Fruit fly (Drosophila melanogaster) whole organism, embryonic: ENCODE data around the gene CG11679.

ENCODE experiments used
- ATbp ChIP-seq: fragments of 200-800 bp; sonication (Bioruptor generic); optimal IDR thresholded peaks from 2 replicates; lab custom pipeline; 2017; ENCODE audit warnings: missing biosample characterization, mild to moderate bottlenecking, missing genetic modification characterization, missing genetic modification reagents
- Ada2b ChIP-seq: fragments of 200-800 bp; sonication (Bioruptor generic); IDR thresholded peaks from 2 replicates; pipeline ENCODE4 v1.3.6; 2022; ENCODE audit warnings: missing biosample characterization, missing genetic modification characterization
- Antp ChIP-seq: fragments of 200-800 bp; sonication (Bioruptor generic); optimal IDR thresholded peaks from 3 replicates; lab custom pipeline; 2016; ENCODE audit warnings: missing biosample characterization, missing genetic modification characterization
- Atf-2 ChIP-seq: fragments of 200-800 bp; sonication (Bioruptor generic); optimal IDR thresholded peaks from 2 replicates; lab custom pipeline; 2016; ENCODE audit warnings: missing biosample characterization, missing genetic modification characterization
- Bteb2 ChIP-seq: fragments of 200-800 bp; sonication (Bioruptor generic); optimal IDR thresholded peaks from 2 replicates; lab custom pipeline; 2016; ENCODE audit warnings: missing biosample characterization, missing genetic modification characterization
- CG10209 ChIP-seq: fragments of 200-800 bp; sonication (Bioruptor generic); optimal IDR thresholded peaks from 3 replicates; lab custom pipeline; 2017; ENCODE audit warnings: missing biosample characterization, mild to moderate bottlenecking, missing genetic modification characterization, missing genetic modification reagents
- CG10274 ChIP-seq: fragments of 200-800 bp; sonication (Bioruptor generic); optimal IDR thresholded peaks from 3 replicates; lab custom pipeline; 2017; ENCODE audit warnings: missing biosample characterization, mild to moderate bottlenecking, missing genetic modification characterization
- CG10654 ChIP-seq: fragments of 200-800 bp; sonication (Bioruptor generic); optimal IDR thresholded peaks from 2 replicates; lab custom pipeline; 2016; ENCODE audit warnings: missing biosample characterization, missing genetic modification characterization
- CG10959 ChIP-seq: fragments of 200-800 bp; sonication (Bioruptor generic); IDR thresholded peaks from 2 replicates; pipeline ENCODE4 v1.3.6; 2022; ENCODE audit warnings: missing biosample characterization, missing genetic modification characterization
- CG10979 ChIP-seq: fragments of 200-800 bp; sonication (Bioruptor generic); optimal IDR thresholded peaks from 2 replicates; lab custom pipeline; 2018; ENCODE audit warnings: missing biosample characterization, mild to moderate bottlenecking, missing genetic modification characterization, moderate library complexity
- CG12769 ChIP-seq: fragments of 200-800 bp; sonication (Bioruptor generic); optimal IDR thresholded peaks from 2 replicates; lab custom pipeline; 2019; ENCODE audit warnings: missing biosample characterization, mild to moderate bottlenecking, missing genetic modification characterization, moderate library complexity
- CG13624 ChIP-seq: fragments of 200-800 bp; sonication (Bioruptor generic); optimal IDR thresholded peaks from 2 replicates; lab custom pipeline; 2016; ENCODE audit warnings: missing biosample characterization, missing genetic modification characterization
- CG13775 ChIP-seq: fragments of 200-800 bp; sonication (Bioruptor generic); optimal IDR thresholded peaks from 3 replicates; lab custom pipeline; 2017; ENCODE audit warnings: missing biosample characterization, mild to moderate bottlenecking, missing genetic modification characterization
- CG13894 ChIP-seq: fragments of 200-800 bp; sonication (Bioruptor generic); optimal IDR thresholded peaks from 3 replicates; lab custom pipeline; 2018; ENCODE audit warnings: missing biosample characterization, mild to moderate bottlenecking, missing genetic modification characterization, moderate library complexity
- CG14441 ChIP-seq: fragments of 200-800 bp; sonication (Bioruptor generic); IDR thresholded peaks from 2 replicates; pipeline ENCODE4 v1.3.6; 2022; ENCODE audit warnings: missing biosample characterization, missing genetic modification characterization
- CG14710 ChIP-seq: fragments of 200-800 bp; sonication (Bioruptor generic); optimal IDR thresholded peaks from 3 replicates; lab custom pipeline; 2019; ENCODE audit warnings: missing biosample characterization, mild to moderate bottlenecking, missing genetic modification characterization, moderate library complexity
- CG14860 ChIP-seq: fragments of 200-800 bp; sonication (Bioruptor generic); IDR thresholded peaks from 3 replicates; pipeline ENCODE4 v1.3.6; 2022; ENCODE audit warnings: missing biosample characterization, missing genetic modification characterization; ENCODE audit not compliant: partially characterized antibody
- CG15514 ChIP-seq: fragments of 200-800 bp; sonication (Bioruptor generic); optimal IDR thresholded peaks from 3 replicates; lab custom pipeline; 2017; ENCODE audit warnings: missing biosample characterization, missing genetic modification characterization, mild to moderate bottlenecking, moderate library complexity, missing genetic modification reagents
- CG16813 ChIP-seq: fragments of 200-800 bp; sonication (Bioruptor generic); IDR thresholded peaks from 3 replicates; pipeline ENCODE4 v1.3.6; 2022; ENCODE audit warnings: missing biosample characterization, missing genetic modification characterization; ENCODE audit not compliant: partially characterized antibody
- CG18599 ChIP-seq: fragments of 200-800 bp; sonication (Bioruptor generic); optimal IDR thresholded peaks from 3 replicates; lab custom pipeline; 2017; ENCODE audit warnings: missing biosample characterization, missing genetic modification characterization, mild to moderate bottlenecking, moderate library complexity, missing genetic modification reagents
- CG3281 ChIP-seq: fragments of 200-800 bp; sonication (Bioruptor generic); optimal IDR thresholded peaks from 3 replicates; lab custom pipeline; 2017; ENCODE audit warnings: missing biosample characterization, mild to moderate bottlenecking, missing genetic modification characterization
- CG43689 ChIP-seq: fragments of 200-800 bp; sonication (Bioruptor generic); IDR thresholded peaks from 2 replicates; pipeline ENCODE4 v1.3.6; 2022; ENCODE audit warnings: missing biosample characterization, missing genetic modification characterization
- CG7556 ChIP-seq: fragments of 200-800 bp; sonication (Bioruptor generic); optimal IDR thresholded peaks from 2 replicates; lab custom pipeline; 2017; ENCODE audit warnings: missing biosample characterization, mild to moderate bottlenecking, missing genetic modification characterization
- CG9817 ChIP-seq: fragments of 200-800 bp; sonication (Bioruptor generic); optimal IDR thresholded peaks from 2 replicates; lab custom pipeline; 2018; ENCODE audit warnings: missing biosample characterization, mild to moderate bottlenecking, missing genetic modification characterization, moderate library complexity
- D19A ChIP-seq: fragments of 200-800 bp; optimal IDR thresholded peaks from 3 replicates; lab custom pipeline; 2019; ENCODE audit warnings: missing biosample characterization, mild to moderate bottlenecking, missing genetic modification characterization, moderate library complexity
- Hmr ChIP-seq: fragments of 200-800 bp; sonication (Bioruptor generic); optimal IDR thresholded peaks from 3 replicates; lab custom pipeline; 2017; ENCODE audit warnings: mild to moderate bottlenecking, missing biosample characterization, missing genetic modification reagents, missing genetic modification characterization
- Hr3 ChIP-seq: fragments of 200-800 bp; sonication (Bioruptor generic); optimal IDR thresholded peaks from 3 replicates; lab custom pipeline; 2016; ENCODE audit warnings: missing biosample characterization, missing genetic modification characterization
- Hr78 ChIP-seq, 2 experiments: fragments of 200-800 bp in 1 of 2; fragments of >200 bp in 1 of 2; sonication (Bioruptor generic) in 1 of 2; optimal IDR thresholded peaks; 2 replicates each; lab custom pipeline; 2017 to 2019; ENCODE audit warnings: missing biosample characterization in 2 of 2, missing genetic modification characterization in 2 of 2, mild to moderate bottlenecking in 1 of 2, moderate library complexity in 1 of 2
- Lhr ChIP-seq: fragments of 200-800 bp; sonication (Bioruptor generic); optimal IDR thresholded peaks from 3 replicates; lab custom pipeline; 2017; ENCODE audit warnings: mild to moderate bottlenecking, missing biosample characterization, missing genetic modification reagents, missing genetic modification characterization
- Lpt ChIP-seq: fragments of >200 bp; optimal IDR thresholded peaks from 2 replicates; lab custom pipeline; 2018; ENCODE audit warnings: missing biosample characterization, missing genetic modification characterization
- MESR4 ChIP-seq: fragments of 200-800 bp; sonication (Bioruptor generic); optimal IDR thresholded peaks from 2 replicates; lab custom pipeline; 2018; ENCODE audit warnings: missing biosample characterization, mild to moderate bottlenecking, missing genetic modification characterization, moderate library complexity
- Med ChIP-seq: fragments of 200-800 bp; sonication (Bioruptor generic); peaks from one replicate; lab custom pipeline; 2016; ENCODE audit warnings: missing biosample characterization, missing genetic modification characterization, mild to moderate bottlenecking, inconsistent platforms, moderate library complexity
- Meics ChIP-seq: fragments of 200-800 bp; sonication (Bioruptor generic); optimal IDR thresholded peaks from 2 replicates; lab custom pipeline; 2017; ENCODE audit warnings: missing biosample characterization, mild to moderate bottlenecking, missing genetic modification characterization
- Mes4 ChIP-seq: fragments of 200-800 bp; sonication (Bioruptor generic); optimal IDR thresholded peaks from 2 replicates; lab custom pipeline; 2016; ENCODE audit warnings: missing biosample characterization, missing genetic modification characterization
- Opbp ChIP-seq: fragments of 200-800 bp; sonication (Bioruptor generic); IDR thresholded peaks from 3 replicates; pipeline ENCODE4 v1.3.6; 2022; ENCODE audit warnings: missing biosample characterization, missing genetic modification characterization; ENCODE audit not compliant: partially characterized antibody
- Xbp1 ChIP-seq: fragments of 200-800 bp; sonication (Bioruptor generic); optimal IDR thresholded peaks from 3 replicates; lab custom pipeline; 2016; ENCODE audit warnings: missing biosample characterization, mild to moderate bottlenecking, missing genetic modification characterization
- bbx ChIP-seq: fragments of 200-800 bp; sonication (Bioruptor generic); IDR thresholded peaks from 2 replicates; pipeline ENCODE4 v1.3.6; 2022; ENCODE audit warnings: missing biosample characterization, missing genetic modification characterization; ENCODE audit not compliant: partially characterized antibody
- dan ChIP-seq: fragments of 200-800 bp; sonication (Bioruptor generic); IDR thresholded peaks from 2 replicates; pipeline ENCODE4 v1.3.6; 2022; ENCODE audit warnings: missing biosample characterization, missing genetic modification characterization
- dati ChIP-seq: fragments of 200-800 bp; sonication (Bioruptor generic); IDR thresholded peaks from 2 replicates; pipeline ENCODE4 v1.3.6; 2022; ENCODE audit warnings: missing biosample characterization, missing genetic modification characterization
- fd64A ChIP-seq: fragments of 200-800 bp; sonication (Bioruptor generic); optimal IDR thresholded peaks from 3 replicates; lab custom pipeline; 2018; ENCODE audit warnings: missing biosample characterization, mild to moderate bottlenecking, missing genetic modification characterization
- fu2 ChIP-seq: fragments of 200-800 bp; sonication (Bioruptor generic); optimal IDR thresholded peaks from 2 replicates; lab custom pipeline; 2016; ENCODE audit warnings: missing biosample characterization, missing genetic modification characterization
- mam ChIP-seq: fragments of 200-800 bp; sonication (Bioruptor generic); optimal IDR thresholded peaks from 3 replicates; lab custom pipeline; 2016; ENCODE audit warnings: missing biosample characterization, missing genetic modification characterization
- tgo ChIP-seq: fragments of 200-800 bp; sonication (Bioruptor generic); IDR thresholded peaks from 3 replicates; pipeline ENCODE4 v1.3.6; 2022; ENCODE audit warnings: missing biosample characterization, missing genetic modification characterization
- wek ChIP-seq: fragments of 200-800 bp; sonication (Bioruptor generic); optimal IDR thresholded peaks from 3 replicates; lab custom pipeline; 2018; ENCODE audit warnings: missing biosample characterization, mild to moderate bottlenecking, missing genetic modification characterization, moderate library complexity
- zfh1 ChIP-seq: fragments of 200-800 bp; sonication (Bioruptor generic); IDR thresholded peaks from 3 replicates; pipeline ENCODE4 v1.3.6; 2022; ENCODE audit warnings: missing biosample characterization, missing genetic modification characterization

The CG11679 gene

DNA sequence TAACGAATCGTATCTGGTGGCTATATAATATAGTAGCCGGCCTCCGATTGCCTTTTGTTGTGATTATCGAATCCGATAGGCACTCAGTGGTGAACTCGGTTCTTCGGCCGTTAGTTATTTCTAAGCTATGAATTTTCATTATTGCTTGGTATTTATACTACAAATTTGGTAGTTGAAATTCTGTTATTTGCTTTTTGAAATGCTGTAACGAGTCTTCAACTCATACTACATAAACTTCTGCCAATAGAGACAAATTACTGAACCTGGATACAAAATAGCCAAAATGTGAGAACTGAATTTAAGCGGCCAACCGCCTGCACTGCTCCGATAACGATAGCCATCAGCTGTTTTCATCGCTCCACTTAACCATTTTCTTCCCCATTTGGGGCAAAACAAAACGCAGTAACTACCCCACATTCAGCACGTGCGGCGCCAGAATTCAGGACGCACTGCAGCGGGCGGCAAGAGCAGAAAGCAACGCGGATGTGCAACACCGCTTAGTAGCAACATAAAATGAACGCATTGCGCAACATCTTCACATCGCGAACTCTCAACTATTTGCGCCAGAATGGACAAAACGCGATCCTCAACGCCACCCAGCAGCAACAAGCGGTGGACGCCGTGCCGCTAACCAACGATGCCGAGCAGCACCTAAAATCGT is at the start of gene CG11679, which contains the start of gene CG8206 (continued):
- peak; percentile 6 for TF ChIP-seq CG13894 (tag; lab: Kevin White, UChicago)
- TF ChIP-seq wek: no peak
- peak; percentile 16 for TF ChIP-seq CG10209
- TF ChIP-seq Hr78 (GFP tag; optimal IDR thresholded peaks at IDR 0.05; lab: Kevin White, UChicago): no peak
- TF ChIP-seq Opbp (GFP tag; lab: Robert Waterston, UW): no peak
- peak; percentile 59 for TF ChIP-seq Antp (GFP tag; lab: Kevin White, UChicago)
- peak; percentile 37 for TF ChIP-seq CG13775 (GFP tag; lab: Kevin White, UChicago)
- TF ChIP-seq CG13624 (GFP tag; lab: Kevin White, UChicago): peak; percentile 43
- TF ChIP-seq tgo (GFP tag; lab: Robert Waterston, UW): peak; percentile 45; the same call in 1 of the 3 replicates
- peak; percentile 25 for TF ChIP-seq fu2 (GFP tag; lab: Kevin White, UChicago)
- peak; percentile 46 for TF ChIP-seq CG14710 (tag; lab: Kevin White, UChicago)
- peak; percentile 15 for TF ChIP-seq CG3281 (GFP tag; lab: Kevin White, UChicago)

DNA sequence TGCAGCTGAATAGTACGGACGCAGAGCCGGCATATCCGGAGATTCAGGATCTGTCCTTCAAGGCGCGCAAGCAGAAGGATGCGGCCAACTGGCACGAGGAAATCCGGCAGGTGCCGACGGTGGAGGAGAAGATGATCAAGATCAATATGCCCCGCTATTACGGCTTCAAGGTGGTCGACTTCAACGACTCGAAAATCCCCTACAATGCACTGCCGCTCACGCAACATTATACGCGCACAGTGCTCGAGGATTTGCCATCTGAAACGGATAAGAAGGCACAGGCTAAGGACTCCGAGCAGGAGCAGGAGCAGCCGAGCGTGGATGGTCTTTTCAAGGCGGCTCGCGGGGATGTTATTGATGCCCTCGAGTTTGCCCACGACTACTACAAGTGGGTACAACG is 47.5 kb upstream of the CG11679 start:
- TF ChIP-seq dati (GFP tag; lab: Robert Waterston, UW) (no peak), dan (GFP tag; lab: Robert Waterston, UW) (no peak), bbx (GFP tag; lab: Robert Waterston, UW) (0 out of 2 replicates have a peak, but pooled peaks have one; percentile 0), CG10959 (GFP tag; lab: Robert Waterston, UW) (no peak), zfh1 (GFP tag; lab: Robert Waterston, UW) (no peak), CG10274 (GFP tag; lab: Kevin White, UChicago) (peak; percentile 93), CG7556 (GFP tag; lab: Kevin White, UChicago) (no peak), Med (GFP tag; lab: Kevin White, UChicago) (peak; percentile 15), CG12769 (tag; lab: Kevin White, UChicago) (no peak)

- no peak for TF ChIP-seq Bteb2
- no peak for TF ChIP-seq Lpt (GFP tag; lab: Kevin White, UChicago)
- TF ChIP-seq CG10654 (GFP tag; lab: Kevin White, UChicago): no peak
- TF ChIP-seq mam (GFP tag; lab: Kevin White, UChicago): peak; percentile 37
- TF ChIP-seq CG14441 (GFP tag; lab: Robert Waterston, UW): no peak
- no peak for TF ChIP-seq Atf-2
- no peak for TF ChIP-seq Xbp1
- TF ChIP-seq fd64A: no peak
- TF ChIP-seq Hr3: no peak
- no peak for TF ChIP-seq CG18599 (GFP tag; lab: Kevin White, UChicago)
- peak; percentile 70 for TF ChIP-seq MESR4 (GFP tag; lab: Kevin White, UChicago)
- no peak for TF ChIP-seq CG10979 (tag; lab: Kevin White, UChicago)
- TF ChIP-seq D19A (tag; lab: Kevin White, UChicago): no peak
- TF ChIP-seq Hmr (GFP tag; lab: Kevin White, UChicago): no peak
- TF ChIP-seq CG43689: no peak
- no peak for TF ChIP-seq Lhr (GFP tag; lab: Kevin White, UChicago)
- no peak for TF ChIP-seq CG9817 (tag; lab: Kevin White, UChicago)
- TF ChIP-seq Mes4 (GFP tag; lab: Kevin White, UChicago): no peak
- no peak for TF ChIP-seq Ada2b (GFP tag; lab: Robert Waterston, UW)
- peak; percentile 44 for TF ChIP-seq CG15514 (GFP tag; lab: Kevin White, UChicago)
- no peak for TF ChIP-seq CG14860 (GFP tag; lab: Robert Waterston, UW)
- TF ChIP-seq Meics: no peak
- TF ChIP-seq CG16813 (GFP tag; lab: Robert Waterston, UW): no peak
- TF ChIP-seq ATbp: no peak
Measured at dm6 chrX:15785429-15786239, 46.9 kb upstream of the CG11679 start, which contains the start of the genes Paf-AHalpha and mRpS30. Paf-AHalpha (minus strand) TSS chrX:15785583. mRpS30 (plus strand) TSS chrX:15786047.
